Worm (Caenorhabditis elegans) whole organism, midembryonic: Measurements from ENCODE around the gene pqn-36.

Experiments used
- T22C8.4 ChIP-seq: fragments of 200-800 bp; sonication (Bioruptor generic); IDR thresholded peaks from 2 replicates; pipeline ENCODE4 v1.3.6; 2022; ENCODE audit warnings: missing genetic modification characterization, missing compliant biosample characterization
- cog-1 ChIP-seq: sonication (generic microtip); optimal IDR thresholded peaks from 2 replicates; lab custom pipeline; 2016; ENCODE audit warnings: missing genetic modification characterization, missing compliant biosample characterization
- flt-1 ChIP-seq: fragments of 200-800 bp; sonication (Bioruptor generic); IDR thresholded peaks from 2 replicates; pipeline ENCODE4 v1.3.6; 2022; ENCODE audit warnings: missing genetic modification characterization, missing compliant biosample characterization
- klf-2 ChIP-seq: fragments of 200-800 bp; sonication (Bioruptor generic); conservative IDR thresholded peaks from 2 replicates; pipeline ENCODE4 v1.3.6; 2022; ENCODE audit warnings: missing genetic modification reagents, missing genetic modification characterization, missing compliant biosample characterization
- med-1 ChIP-seq: sonication (generic microtip); optimal IDR thresholded peaks from 2 replicates; lab custom pipeline; 2017; ENCODE audit warnings: missing genetic modification characterization, mild to moderate bottlenecking, missing compliant biosample characterization, antibody characterized with exemption, missing genetic modification reagents; ENCODE audit not compliant: insufficient read depth
- ref-1 ChIP-seq: fragments of 200-800 bp; sonication (Bioruptor generic); conservative IDR thresholded peaks from 2 replicates; pipeline ENCODE4 v1.3.6; 2022; ENCODE audit warnings: missing genetic modification reagents, missing genetic modification characterization, missing compliant biosample characterization
- tab-1 ChIP-seq: fragments of 200-800 bp; sonication (Bioruptor generic); IDR thresholded peaks from 2 replicates; pipeline ENCODE4 v1.3.6; 2022; ENCODE audit warnings: missing genetic modification characterization, missing compliant biosample characterization
- ztf-23 ChIP-seq: fragments of 200-800 bp; sonication (Bioruptor generic); IDR thresholded peaks from 2 replicates; pipeline ENCODE4 v1.3.6; 2022; ENCODE audit warnings: missing genetic modification reagents, missing genetic modification characterization, missing compliant biosample characterization
- ztf-29 ChIP-seq: fragments of 200-800 bp; sonication (Bioruptor generic); IDR thresholded peaks from 2 replicates; pipeline ENCODE4 v1.3.6; 2022; ENCODE audit warnings: missing genetic modification reagents, missing genetic modification characterization, missing compliant biosample characterization

The pqn-36 gene

ce11 chrX:15415226-15415625 lies at the start of gene pqn-36:
Gene pqn-36, minus strand, starts transcription at chrX:15415493.
- TF ChIP-seq cog-1 (tag; lab: Kevin White, UChicago), result no peak
- TF ChIP-seq T22C8.4 (GFP tag; lab: Robert Waterston, UW), result no peak
- TF ChIP-seq flt-1 (GFP tag; lab: Robert Waterston, UW), result no peak
- no peak for TF ChIP-seq klf-2 (GFP tag; lab: Robert Waterston, UW)
- TF ChIP-seq ztf-23, result no peak
- no peak for TF ChIP-seq tab-1 (GFP tag; lab: Robert Waterston, UW)
- no peak for TF ChIP-seq med-1 (GFP tag; lab: Kevin White, UChicago)
- TF ChIP-seq ref-1 (GFP tag; lab: Robert Waterston, UW), result no peak
- no peak for TF ChIP-seq ztf-29 (GFP tag; lab: Robert Waterston, UW)

ce11 chrX:15465050-15465449 lies 49.8 kb upstream of the pqn-36 start:
- no peak for TF ChIP-seq klf-2 (GFP tag; lab: Robert Waterston, UW)
- TF ChIP-seq tab-1 (GFP tag; lab: Robert Waterston, UW), result no peak
- no peak for TF ChIP-seq med-1 (GFP tag; lab: Kevin White, UChicago)
- no peak for TF ChIP-seq flt-1 (GFP tag; lab: Robert Waterston, UW)
- TF ChIP-seq ztf-29 (GFP tag; lab: Robert Waterston, UW), result no peak
- TF ChIP-seq T22C8.4 (GFP tag; lab: Robert Waterston, UW), result no peak
- TF ChIP-seq ztf-23, result no peak
- no peak for TF ChIP-seq ref-1 (GFP tag; lab: Robert Waterston, UW)
- TF ChIP-seq cog-1 (tag; lab: Kevin White, UChicago), result no peak

- TF ChIP-seq klf-2 (GFP tag; lab: Robert Waterston, UW), result no peak
- no peak for TF ChIP-seq ztf-29 (GFP tag; lab: Robert Waterston, UW)
- TF ChIP-seq flt-1 (GFP tag; lab: Robert Waterston, UW), result no peak
- TF ChIP-seq ref-1 (GFP tag; lab: Robert Waterston, UW), result no peak
- TF ChIP-seq ztf-23, result no peak
- TF ChIP-seq med-1 (GFP tag; lab: Kevin White, UChicago), result no peak
- TF ChIP-seq tab-1 (GFP tag; lab: Robert Waterston, UW), result no peak
- TF ChIP-seq T22C8.4 (GFP tag; lab: Robert Waterston, UW), result no peak
Observed at ce11 chrX:15446292-15446794, 31.1 kb upstream of the pqn-36 start, which contains the start of gene R03A10.5. Gene R03A10.5, plus strand, starts transcription at chrX:15446722.

- TF ChIP-seq tab-1 (GFP tag; lab: Robert Waterston, UW) (no peak), med-1 (GFP tag; lab: Kevin White, UChicago) (no peak), klf-2 (GFP tag; lab: Robert Waterston, UW) (no peak), cog-1 (tag; lab: Kevin White, UChicago) (no peak), flt-1 (GFP tag; lab: Robert Waterston, UW) (no peak), ztf-29 (GFP tag; lab: Robert Waterston, UW) (no peak), ref-1 (GFP tag; lab: Robert Waterston, UW) (no peak), ztf-23 (no peak), T22C8.4 (GFP tag; lab: Robert Waterston, UW) (no peak)
Observed at ce11 chrX:15441686-15442067, 26.4 kb upstream of the pqn-36 start, which contains the start of gene nkat-3. Gene nkat-3, plus strand, starts transcription at chrX:15441731.

- no peak for TF ChIP-seq flt-1 (GFP tag; lab: Robert Waterston, UW)
- TF ChIP-seq ztf-29 (GFP tag; lab: Robert Waterston, UW), result no peak
- TF ChIP-seq cog-1 (tag; lab: Kevin White, UChicago), result no peak
- TF ChIP-seq ztf-23, result no peak
- no peak for TF ChIP-seq ref-1 (GFP tag; lab: Robert Waterston, UW)
Observed at ce11 chrX:15440744-15441685, 25.7 kb upstream of the pqn-36 start, which contains the start of gene mocs-1. Gene mocs-1, minus strand, starts transcription at chrX:15440794.

ce11 chrX:15438768-15439167 lies 23.5 kb upstream of the pqn-36 start:
- TF ChIP-seq klf-2 (GFP tag; lab: Robert Waterston, UW) (no peak), ztf-23 (no peak), ztf-29 (GFP tag; lab: Robert Waterston, UW) (no peak), ref-1 (GFP tag; lab: Robert Waterston, UW) (no peak), med-1 (GFP tag; lab: Kevin White, UChicago) (no peak), flt-1 (GFP tag; lab: Robert Waterston, UW) (no peak), T22C8.4 (GFP tag; lab: Robert Waterston, UW) (no peak), tab-1 (GFP tag; lab: Robert Waterston, UW) (no peak)

ce11 chrX:15434922-15435321 lies 19.6 kb upstream of the pqn-36 start:
- TF ChIP-seq tab-1 (GFP tag; lab: Robert Waterston, UW) (no peak), T22C8.4 (GFP tag; lab: Robert Waterston, UW) (no peak), ztf-29 (GFP tag; lab: Robert Waterston, UW) (no peak), flt-1 (GFP tag; lab: Robert Waterston, UW) (no peak), klf-2 (GFP tag; lab: Robert Waterston, UW) (no peak), ztf-23 (no peak), med-1 (GFP tag; lab: Kevin White, UChicago) (no peak), cog-1 (tag; lab: Kevin White, UChicago) (no peak), ref-1 (GFP tag; lab: Robert Waterston, UW) (no peak)

- TF ChIP-seq cog-1 (tag; lab: Kevin White, UChicago), result no peak
- no peak for TF ChIP-seq klf-2 (GFP tag; lab: Robert Waterston, UW)
- TF ChIP-seq ref-1 (GFP tag; lab: Robert Waterston, UW), result no peak
Observed at ce11 chrX:15433487-15433886, 18.2 kb upstream of the pqn-36 start, which contains the start of gene flp-32. Gene flp-32, plus strand, starts transcription at chrX:15433787.
